Fruit fly (Drosophila melanogaster): ENCODE measurements around the gene rtp.

Gene rtp

DNA sequence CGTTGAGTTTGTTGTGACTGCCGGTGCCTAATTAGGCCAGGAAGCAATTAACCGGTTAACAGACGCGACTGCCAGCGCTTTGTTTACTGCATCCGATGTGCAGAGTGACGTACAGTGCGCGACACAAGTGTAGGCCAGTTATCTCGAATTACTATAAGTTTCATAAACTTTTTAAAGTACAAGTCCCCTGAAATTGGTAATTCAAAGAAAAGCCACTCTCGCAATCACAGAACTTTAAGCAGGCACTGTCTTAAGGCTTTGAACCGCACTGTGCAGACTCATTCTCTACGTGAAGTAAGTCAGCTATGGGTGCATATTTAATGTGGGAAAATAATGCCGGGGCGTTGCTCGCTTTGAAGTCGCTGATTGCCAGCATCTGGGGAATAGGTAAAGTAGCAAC lies 27.6 kb downstream of the rtp start (continued):
- no peak for TF ChIP-seq CG4730 (GFP tag; IDR thresholded peaks at IDR 0.05)
- TF ChIP-seq lov (optimal IDR thresholded peaks at IDR 0.05) = no peak
- no peak for TF ChIP-seq lov (GFP tag; IDR thresholded peaks at IDR 0.05)
- TF ChIP-seq Oaz (GFP tag; IDR thresholded peaks at IDR 0.05) = 0 out of 2 replicates have a peak, but pooled peaks have one; percentile 17
- TF ChIP-seq E2f2 (GFP tag; IDR thresholded peaks at IDR 0.05) = no peak
- peak; percentile 57; the same call in 1 of the 3 replicates for TF ChIP-seq gce (GFP tag; IDR thresholded peaks at IDR 0.05)
- 0 out of 3 replicates have a peak, but pooled peaks have one; percentile 21 for TF ChIP-seq CG3726 (GFP tag; IDR thresholded peaks at IDR 0.05)
- TF ChIP-seq ftz-f1 (GFP tag; optimal IDR thresholded peaks at IDR 0.05) = no peak
- no peak for TF ChIP-seq grn (GFP tag; optimal IDR thresholded peaks at IDR 0.05)
- no peak for TF ChIP-seq CG2120 (GFP tag; optimal IDR thresholded peaks at IDR 0.05)
- no peak for TF ChIP-seq Vsx1 (GFP tag; optimal IDR thresholded peaks at IDR 0.05)
- TF ChIP-seq CG9876 (GFP tag; optimal IDR thresholded peaks at IDR 0.05) = no peak
- no peak for TF ChIP-seq CG4854 (GFP tag; optimal IDR thresholded peaks at IDR 0.05)
- TF ChIP-seq da (GFP tag; optimal IDR thresholded peaks at IDR 0.05) = no peak
- no peak for TF ChIP-seq pfk (GFP tag; optimal IDR thresholded peaks at IDR 0.05)
- TF ChIP-seq CG14667 (GFP tag; IDR thresholded peaks at IDR 0.05) = no peak
- TF ChIP-seq Gsc (GFP tag; IDR thresholded peaks at IDR 0.05) = no peak
- TF ChIP-seq CG8478 (optimal IDR thresholded peaks at IDR 0.05) = no peak
- TF ChIP-seq bcd (GFP tag; optimal IDR thresholded peaks at IDR 0.05) = peak; percentile 20
- TF ChIP-seq Nf-YA (GFP tag; IDR thresholded peaks at IDR 0.05) = peak; percentile 12; the same call in 1 of the 2 replicates
- no peak for TF ChIP-seq hkb (optimal IDR thresholded peaks at IDR 0.05)
- peak; percentile 55 for TF ChIP-seq hkb (GFP tag; IDR thresholded peaks at IDR 0.05)
- TF ChIP-seq dysf (GFP tag; IDR thresholded peaks at IDR 0.05) = peak; percentile 57; the same call in 1 of the 3 replicates
- TF ChIP-seq ab (GFP tag; optimal IDR thresholded peaks at IDR 0.05) = no peak
- no peak for TF ChIP-seq CG3847 (GFP tag; IDR thresholded peaks at IDR 0.05)
- no peak for TF ChIP-seq tna (GFP tag; IDR thresholded peaks at IDR 0.05; ENCODE audit: partially characterized antibody)
- no peak for TF ChIP-seq CG11560 (tag; IDR thresholded peaks at IDR 0.05)
- TF ChIP-seq CG10462 (GFP tag; optimal IDR thresholded peaks at IDR 0.05) = no peak
- no peak for TF ChIP-seq CG12236 (GFP tag; optimal IDR thresholded peaks at IDR 0.05)
- peak; percentile 33; the same call in 2 of the 3 replicates for TF ChIP-seq CG14050 (GFP tag; IDR thresholded peaks at IDR 0.05)
- TF ChIP-seq sqz (GFP tag; optimal IDR thresholded peaks at IDR 0.05) = no peak
- TF ChIP-seq en (GFP tag; optimal IDR thresholded peaks at IDR 0.05) = no peak
- no peak for TF ChIP-seq gfzf (GFP tag; optimal IDR thresholded peaks at IDR 0.05)
- TF ChIP-seq scrt (GFP tag; optimal IDR thresholded peaks at IDR 0.05) = no peak
- no peak for TF ChIP-seq trh (GFP tag; optimal IDR thresholded peaks at IDR 0.05)
- TF ChIP-seq CG8924 (tag; optimal IDR thresholded peaks at IDR 0.05) = peak; percentile 15
- no peak for TF ChIP-seq CG1832 (GFP tag; optimal IDR thresholded peaks at IDR 0.05)
- no peak for TF ChIP-seq CG18476 (GFP tag; optimal IDR thresholded peaks at IDR 0.05)
- peak; percentile 56; the same call in 1 of the 2 replicates for TF ChIP-seq CG1024 (GFP tag; IDR thresholded peaks at IDR 0.05)
- TF ChIP-seq Eip74EF (GFP tag; optimal IDR thresholded peaks at IDR 0.05) = no peak
- peak; percentile 8 for TF ChIP-seq CG3407 (GFP tag; optimal IDR thresholded peaks at IDR 0.05)
- TF ChIP-seq D19A (tag; optimal IDR thresholded peaks at IDR 0.05) = peak; percentile 19
- no peak for TF ChIP-seq CG31365 (tag; optimal IDR thresholded peaks at IDR 0.05)
- peak; percentile 91 for TF ChIP-seq Ets65A (GFP tag)
- TF ChIP-seq CG15696 (tag; optimal IDR thresholded peaks at IDR 0.05) = no peak
- TF ChIP-seq so (GFP tag; IDR thresholded peaks at IDR 0.05) = no peak
- no peak for TF ChIP-seq shn (GFP tag; optimal IDR thresholded peaks at IDR 0.05)
- no peak for TF ChIP-seq CG17612 (GFP tag; IDR thresholded peaks at IDR 0.05)
- TF ChIP-seq CG1233 (GFP tag; optimal IDR thresholded peaks at IDR 0.05) = no peak
- TF ChIP-seq lab (GFP tag; optimal IDR thresholded peaks at IDR 0.05) = no peak
- no peak for TF ChIP-seq run (tag; optimal IDR thresholded peaks at IDR 0.05)
- TF ChIP-seq CG6175 (GFP tag; IDR thresholded peaks at IDR 0.05) = no peak
- TF ChIP-seq CG4820 (GFP tag; optimal IDR thresholded peaks at IDR 0.05) = peak; percentile 44
